Fruit fly (Drosophila melanogaster) S2 (cell line): ENCODE measurements around the gene CG6891.

Experiments
- CG8478 ChIP-seq: fragments of >200 bp; optimal IDR thresholded peaks from 2 replicates; lab custom pipeline; 2018
- CTCF ChIP-seq, 2 experiments: fragments of >200 bp; optimal IDR thresholded peaks; 2 replicates each; lab custom pipeline; 2018

Gene CG6891

DNA sequence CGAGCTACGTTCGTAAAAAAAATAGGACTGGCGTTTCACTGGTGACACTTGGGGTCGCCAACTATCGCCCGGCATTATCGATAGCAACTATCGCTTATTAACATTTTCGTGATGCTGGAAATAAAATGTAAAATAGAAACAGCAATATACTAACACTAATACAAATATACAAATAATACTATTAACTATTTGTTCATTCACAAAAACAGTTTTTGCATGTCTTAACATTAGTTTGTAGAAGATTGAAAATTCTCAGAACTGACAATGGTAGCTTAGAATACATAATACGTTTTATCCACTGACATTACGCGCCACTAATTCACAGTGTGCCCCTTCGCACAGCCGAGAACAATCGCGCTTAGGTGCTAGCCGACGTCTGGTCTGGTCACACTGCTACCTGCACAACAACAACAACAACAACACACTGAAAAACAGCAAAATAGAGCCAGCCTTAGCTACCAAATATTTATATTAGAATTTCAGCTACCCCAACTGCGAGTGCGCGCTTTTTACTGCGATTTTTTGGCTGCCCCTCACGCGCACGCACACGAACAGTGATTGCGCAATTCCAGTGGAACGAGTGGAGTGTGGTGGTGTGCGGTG is 13.2 kb downstream of the CG6891 start, which contains the start of the genes CG6961 and S6KL:
Gene CG6961 (minus strand): TSS at position 68 of the 603 bp plus-strand sequence.
Gene S6KL (plus strand): TSS at position 322 of the 603 bp plus-strand sequence.
- TF ChIP-seq CTCF (optimal IDR thresholded peaks at IDR 0.05; lab: Kevin White, UChicago) (no peak), CG8478 (no peak)

DNA sequence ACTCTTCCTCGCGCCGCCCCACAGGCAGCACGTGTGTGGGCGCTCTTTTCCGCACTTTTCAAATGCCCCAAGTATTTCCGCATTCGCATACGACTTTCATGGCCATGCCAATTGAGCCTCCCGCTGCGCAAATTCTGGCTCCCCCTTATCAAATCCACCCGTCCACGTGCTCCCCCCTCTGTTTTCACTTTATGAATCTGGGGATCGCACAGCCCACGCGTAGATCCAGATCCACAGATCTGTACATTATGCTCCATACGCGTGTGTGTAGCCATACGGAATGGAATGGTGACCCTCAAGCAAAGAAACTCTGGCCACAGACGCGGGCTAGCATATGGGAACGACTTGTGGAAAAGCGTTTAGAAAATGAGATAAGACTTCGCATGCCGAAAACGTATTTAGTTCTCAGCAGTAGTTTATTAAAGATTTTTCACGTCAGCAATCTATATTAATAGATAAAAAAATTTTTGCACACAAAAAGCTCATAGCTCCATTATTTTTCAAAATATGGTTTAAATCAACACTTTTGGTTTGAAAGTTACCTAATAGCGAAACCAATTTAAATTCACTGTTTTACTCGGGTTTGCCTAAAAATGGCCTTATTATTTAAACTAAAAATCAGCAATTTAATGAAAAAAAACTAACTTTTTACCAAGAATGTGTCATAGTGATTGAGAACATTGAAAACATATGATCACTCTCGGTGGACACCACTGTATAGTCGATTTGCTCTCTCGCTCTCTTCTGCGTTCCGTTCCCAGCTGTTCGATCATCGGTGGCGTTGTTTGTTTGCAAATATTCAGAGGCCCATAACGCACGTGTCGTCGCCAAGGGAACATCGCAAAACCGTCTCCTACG is 14.6 kb downstream of the CG6891 start:
- no peak for TF ChIP-seq CTCF (optimal IDR thresholded peaks at IDR 0.05; lab: Kevin White, UChicago)
- TF ChIP-seq CG8478: no peak

DNA sequence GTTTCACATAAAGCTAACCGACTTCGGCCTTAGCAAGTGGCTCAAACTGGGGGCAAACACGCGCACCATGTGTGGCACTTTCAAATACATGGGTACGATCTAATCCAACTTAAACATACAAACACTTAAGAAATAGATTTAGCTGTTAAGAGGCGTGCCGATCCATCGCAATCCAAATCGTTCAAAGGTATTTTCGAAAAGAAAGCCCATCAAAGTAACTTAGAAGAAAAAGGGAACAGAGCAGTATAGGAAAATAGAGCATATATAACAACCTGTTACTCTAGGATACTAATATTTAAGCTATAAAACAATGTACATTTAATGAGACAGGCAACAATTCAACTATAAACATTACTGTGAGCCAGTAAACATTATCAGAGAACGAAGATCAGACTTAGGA is 16.3 kb downstream of the CG6891 start, which contains the start of gene Atg101:
Gene Atg101 (plus strand): TSS at position 301 of the 400 bp plus-strand sequence.
- TF ChIP-seq CTCF (optimal IDR thresholded peaks at IDR 0.05; lab: Kevin White, UChicago): no peak
- no peak for TF ChIP-seq CG8478

DNA sequence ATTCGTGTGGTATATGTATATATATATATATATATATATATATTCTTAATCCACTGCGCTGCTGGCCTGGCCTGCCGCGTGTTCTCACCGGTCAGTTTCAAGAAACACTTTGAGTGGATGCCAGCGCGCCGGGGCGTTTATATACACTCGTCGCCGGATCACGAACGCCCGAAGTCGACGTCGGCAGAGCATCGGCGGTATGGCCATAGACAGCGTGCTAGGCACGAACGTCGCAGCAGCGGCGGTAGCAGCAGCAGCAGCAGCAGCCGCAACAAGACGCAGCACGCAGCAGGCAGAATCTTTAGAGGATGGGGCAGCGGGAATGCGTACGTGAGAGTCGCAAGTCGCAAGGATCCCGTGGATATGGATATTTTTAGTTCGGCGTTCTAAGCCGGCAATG is 22.5 kb downstream of the CG6891 start, which contains the start of gene bnb:
Gene bnb (minus strand): TSS at position 121 of the 400 bp plus-strand sequence.
- no peak for TF ChIP-seq CG8478
- no peak for TF ChIP-seq CTCF (optimal IDR thresholded peaks at IDR 0.05; lab: Kevin White, UChicago)

DNA sequence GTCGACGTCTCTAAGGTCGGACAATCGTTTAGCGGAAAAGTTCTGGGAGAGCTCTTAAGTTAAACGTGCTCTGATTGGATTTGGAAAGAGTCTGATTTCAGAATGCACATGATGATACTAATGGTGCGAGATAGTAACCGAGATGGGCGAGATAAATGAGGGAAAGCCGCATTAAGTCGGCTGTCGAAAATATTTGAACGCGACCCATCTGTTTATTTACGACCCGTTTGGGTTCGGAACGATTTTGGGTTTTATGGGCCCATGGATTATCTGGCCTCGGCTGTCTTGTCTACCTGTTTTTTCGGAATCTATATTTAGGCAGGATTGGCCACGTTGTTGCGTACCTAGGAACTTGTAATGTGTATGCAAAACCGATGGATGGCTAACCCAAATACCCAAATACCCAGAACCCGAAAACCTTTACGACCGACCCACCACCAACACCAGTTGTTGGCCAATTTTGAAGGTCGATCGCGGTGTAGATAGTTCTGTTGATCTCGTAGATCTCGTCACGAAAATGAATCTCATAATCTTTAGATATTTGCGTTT is 24.4 kb downstream of the CG6891 start:
- TF ChIP-seq CTCF (optimal IDR thresholded peaks at IDR 0.05; lab: Kevin White, UChicago): no peak
- no peak for TF ChIP-seq CG8478

DNA sequence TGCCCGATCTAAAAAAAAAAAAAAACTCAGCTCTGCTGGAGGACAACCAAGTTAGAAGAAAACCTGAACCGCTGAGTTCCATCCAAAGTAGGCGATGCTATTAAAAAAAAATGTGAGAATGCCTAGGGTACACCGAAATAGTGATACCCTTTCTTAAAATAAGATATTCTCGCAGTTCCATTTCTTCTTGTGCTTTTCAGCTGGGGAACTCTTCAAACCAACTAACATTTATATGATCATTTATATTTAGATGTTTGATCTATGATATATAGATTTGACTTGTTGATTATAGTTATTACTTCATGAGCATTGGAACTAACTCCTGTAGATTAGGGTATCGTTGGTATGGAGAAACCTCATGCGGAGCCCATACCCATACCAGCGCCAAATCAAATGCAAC is 25.1 kb downstream of the CG6891 start:
- TF ChIP-seq CG8478 (no peak), CTCF (optimal IDR thresholded peaks at IDR 0.05; lab: Kevin White, UChicago) (no peak)

DNA sequence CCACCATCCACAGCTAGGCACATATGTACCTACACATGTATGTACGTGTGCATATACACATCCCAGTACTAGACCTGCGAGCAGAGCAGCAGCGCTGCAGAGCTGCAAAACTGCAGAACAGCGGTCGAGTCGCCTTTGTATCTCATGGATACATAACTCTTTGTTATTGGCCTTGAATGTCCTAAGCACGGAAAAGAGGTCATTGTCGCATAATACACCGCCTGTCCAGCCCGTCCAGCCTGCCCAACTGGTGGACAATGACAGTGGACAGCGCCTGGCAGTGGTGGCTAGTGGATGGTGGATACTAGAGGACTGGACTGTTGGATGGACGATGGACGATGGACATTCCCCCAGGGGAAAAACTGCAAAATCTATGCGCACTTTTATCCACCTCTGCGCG is 26.3 kb downstream of the CG6891 start:
- TF ChIP-seq CTCF (optimal IDR thresholded peaks at IDR 0.05; lab: Kevin White, UChicago) (no peak), CG8478 (no peak)

DNA sequence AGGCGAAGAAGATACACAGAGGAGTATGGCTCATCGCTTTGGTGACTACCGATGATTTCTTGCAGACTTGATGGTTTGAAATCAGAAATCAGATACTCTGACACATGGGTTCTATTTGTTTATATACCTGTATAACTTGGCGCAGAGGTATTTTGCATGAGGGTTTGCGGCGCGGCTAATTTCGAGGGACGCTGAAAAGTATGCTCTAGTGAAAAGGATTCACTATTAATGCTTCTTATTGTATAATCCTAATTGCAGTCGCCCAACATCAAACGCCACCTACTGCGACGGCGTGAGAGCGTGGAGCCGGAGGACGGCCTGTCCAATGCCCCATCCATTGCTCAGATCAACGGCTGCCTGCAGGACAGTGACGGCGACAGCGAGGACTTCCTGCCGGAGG is 30.0 kb downstream of the CG6891 start:
- TF ChIP-seq CG8478 (no peak), CTCF (optimal IDR thresholded peaks at IDR 0.05; lab: Kevin White, UChicago) (peak; percentile 53 to 58)

DNA sequence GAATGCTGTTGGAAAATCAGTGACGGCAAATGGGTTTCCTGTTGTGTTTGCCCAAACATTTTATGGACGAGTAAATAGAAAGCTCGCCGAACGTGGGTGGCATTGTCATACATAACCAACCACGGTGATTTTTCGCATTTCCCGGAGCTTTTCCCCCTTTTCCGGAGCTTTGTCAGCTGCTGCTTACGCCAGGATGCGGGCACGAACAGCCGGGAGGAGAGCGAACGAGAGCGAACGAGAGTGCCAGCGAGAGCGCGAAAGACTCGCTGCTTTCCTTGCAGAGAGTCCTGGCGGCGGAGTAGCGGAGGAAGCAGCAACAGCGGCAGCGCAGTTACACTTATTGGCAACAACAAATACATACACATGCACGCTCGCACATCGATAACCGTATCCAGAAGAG is 31.3 kb downstream of the CG6891 start, which contains the start of gene CG7058:
Gene CG7058 (plus strand): TSS at position 330 of the 400 bp plus-strand sequence.
- no peak for TF ChIP-seq CTCF (optimal IDR thresholded peaks at IDR 0.05; lab: Kevin White, UChicago)
- no peak for TF ChIP-seq CG8478

DNA sequence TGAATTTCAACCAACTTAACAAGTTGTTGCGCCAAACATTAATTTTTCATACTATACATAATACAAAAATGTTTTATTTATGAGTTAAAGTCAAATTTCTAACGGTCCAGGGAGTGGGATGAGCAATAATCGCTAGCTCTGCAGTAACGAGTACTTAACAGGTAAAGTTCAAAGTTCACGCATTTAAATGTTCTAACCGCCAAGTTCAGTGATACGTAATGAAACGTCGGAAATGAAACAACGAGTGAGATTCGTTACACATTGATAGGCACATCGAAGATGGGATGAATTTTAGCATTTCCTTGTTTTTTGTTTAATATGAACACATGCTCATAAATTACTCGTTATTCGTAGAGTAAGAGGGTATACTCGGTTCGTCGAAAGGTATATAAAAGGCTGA is 37.1 kb downstream of the CG6891 start:
- TF ChIP-seq CG8478 (no peak), CTCF (optimal IDR thresholded peaks at IDR 0.05; lab: Kevin White, UChicago) (no peak)

DNA sequence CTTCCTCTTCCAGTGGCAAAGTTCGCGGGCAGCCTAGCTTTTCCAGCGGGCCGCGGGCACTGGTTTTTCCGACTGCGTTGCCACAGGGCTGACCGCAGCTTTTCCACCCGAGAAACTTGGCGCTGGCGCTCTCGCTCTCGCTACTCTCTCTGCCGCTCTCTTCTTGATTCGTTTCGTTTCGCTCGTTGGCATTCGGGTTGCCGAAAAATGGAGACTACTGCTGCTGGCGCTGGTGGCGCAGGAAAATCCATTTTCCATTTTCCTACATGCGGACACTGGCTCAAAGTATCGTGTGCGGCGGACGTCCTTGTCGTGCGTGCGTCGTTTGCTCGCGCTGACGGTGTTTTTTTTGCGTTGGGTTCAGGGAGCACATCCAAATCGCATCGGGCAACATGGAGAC is 38.0 kb downstream of the CG6891 start, which contains the start of gene CG42450:
Gene CG42450 (plus strand): TSS at position 249 of the 400 bp plus-strand sequence.
- no peak for TF ChIP-seq CTCF (optimal IDR thresholded peaks at IDR 0.05; lab: Kevin White, UChicago)
- no peak for TF ChIP-seq CG8478

DNA sequence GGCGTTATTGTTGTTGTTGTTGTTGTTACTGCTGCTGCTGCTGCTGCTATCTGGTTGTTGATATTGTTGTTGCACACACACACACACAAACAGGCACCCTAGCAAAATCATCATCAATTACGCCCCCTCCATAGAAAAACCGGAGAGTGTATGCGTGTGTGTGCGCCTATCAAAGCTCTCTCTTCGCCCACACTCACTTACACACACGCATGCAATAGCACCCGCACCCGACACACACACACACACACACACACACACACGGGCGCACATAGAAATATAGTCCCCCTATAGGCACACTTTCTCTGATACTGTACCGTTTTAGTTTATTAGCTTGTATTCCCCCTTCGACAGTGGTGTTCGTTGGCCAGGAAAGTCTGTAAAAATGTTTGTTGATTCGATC is 39.3 kb downstream of the CG6891 start:
- no peak for TF ChIP-seq CTCF (optimal IDR thresholded peaks at IDR 0.05; lab: Kevin White, UChicago)
- TF ChIP-seq CG8478: no peak

DNA sequence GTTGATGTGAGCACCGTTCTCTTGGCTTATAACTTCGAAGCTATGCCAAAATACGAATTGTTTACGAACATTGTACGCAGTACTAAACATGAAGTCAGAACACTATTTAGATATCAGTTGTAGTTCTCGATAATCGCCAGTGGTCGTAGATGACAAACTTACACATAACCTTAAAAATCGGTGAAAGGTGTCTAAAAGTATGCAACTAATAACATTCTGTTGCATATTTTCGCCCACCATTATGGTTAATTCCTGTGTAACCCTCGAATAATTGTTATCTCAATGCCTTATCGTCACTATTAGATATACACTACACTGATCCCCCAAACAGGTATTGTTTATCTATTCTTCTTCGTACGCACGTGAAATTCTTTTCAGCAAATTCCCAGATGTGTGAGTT is 39.9 kb downstream of the CG6891 start:
- TF ChIP-seq CG8478 (no peak), CTCF (optimal IDR thresholded peaks at IDR 0.05; lab: Kevin White, UChicago) (no peak)

DNA sequence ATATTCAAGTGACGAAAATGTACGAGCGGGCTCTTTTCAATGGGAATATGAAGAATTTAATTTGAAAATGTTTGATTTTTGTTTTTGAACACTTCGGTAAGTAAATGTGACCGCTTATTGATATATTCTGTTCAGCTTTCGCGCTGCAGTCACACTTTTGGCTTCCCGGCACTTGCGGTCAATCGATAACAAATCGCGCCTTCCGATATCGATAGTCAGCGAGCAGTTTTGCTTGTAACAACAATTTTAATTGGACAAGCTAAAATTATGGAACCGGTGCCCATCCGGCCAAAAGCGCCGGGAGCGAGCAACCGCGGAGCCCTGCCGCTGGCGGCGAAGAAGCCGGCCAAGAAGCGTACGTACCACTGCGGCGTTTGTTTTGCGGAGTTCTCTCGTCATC is 55.4 kb downstream of the CG6891 start, which contains the start of gene CG7101:
Gene CG7101 (plus strand): TSS at position 196 of the 400 bp plus-strand sequence.
- TF ChIP-seq CTCF (optimal IDR thresholded peaks at IDR 0.05; lab: Kevin White, UChicago) (no peak), CG8478 (no peak)
